Worm (Caenorhabditis elegans) whole organism, young adult: ENCODE data around the gene ncx-3.
A peak's percentile ranks its signal among the peaks of the same experiment; 100 is the strongest.

Source experiments
- B0035.1 ChIP-seq: sonication (generic microtip); optimal IDR thresholded peaks from 2 replicates; lab custom pipeline; 2016; ENCODE audit warnings: missing genetic modification characterization, mild to moderate bottlenecking, missing compliant biosample characterization, missing genotype, missing genetic modification reagents
- C06A6.2 ChIP-seq: fragments of 200-800 bp; sonication (Bioruptor generic); conservative IDR thresholded peaks from 2 replicates; pipeline ENCODE4 v1.3.6; 2022; ENCODE audit warnings: missing genetic modification characterization, missing compliant biosample characterization
- F10E7.11 ChIP-seq: sonication (generic microtip); optimal IDR thresholded peaks from 2 replicates; lab custom pipeline; 2017; ENCODE audit warnings: mild to moderate bottlenecking, missing genetic modification characterization, moderate library complexity, missing compliant biosample characterization
- F22D6.2 ChIP-seq: sonication (generic microtip); optimal IDR thresholded peaks from 2 replicates; lab custom pipeline; 2016; ENCODE audit warnings: mild to moderate bottlenecking, missing genetic modification characterization, missing compliant biosample characterization
- F23B12.7 ChIP-seq: sonication (generic microtip); optimal IDR thresholded peaks from 2 replicates; lab custom pipeline; 2017; ENCODE audit warnings: missing genetic modification characterization, mild to moderate bottlenecking, missing compliant biosample characterization, antibody characterized with exemption, moderate library complexity; ENCODE audit not compliant: insufficient read depth
- F55B11.4 ChIP-seq: sonication (generic microtip); optimal IDR thresholded peaks from 2 replicates; lab custom pipeline; 2016; ENCODE audit warnings: missing compliant biosample characterization, missing genetic modification characterization, borderline replicate concordance; ENCODE audit not compliant: insufficient read depth
- F57C9.4 ChIP-seq: sonication (generic microtip); optimal IDR thresholded peaks from 2 replicates; lab custom pipeline; 2017; ENCODE audit warnings: mild to moderate bottlenecking, missing genetic modification characterization, missing compliant biosample characterization
- K12H6.12 ChIP-seq: fragments of 200-800 bp; sonication (Bioruptor generic); optimal IDR thresholded peaks from 2 replicates; lab custom pipeline; 2018; ENCODE audit warnings: mild to moderate bottlenecking, missing genetic modification characterization, missing compliant biosample characterization
- T07F8.4 ChIP-seq: sonication (generic microtip); optimal IDR thresholded peaks from 2 replicates; lab custom pipeline; 2016; ENCODE audit warnings: mild to moderate bottlenecking, missing genetic modification characterization, moderate library complexity, missing compliant biosample characterization
- T26A5.8 ChIP-seq: sonication (generic microtip); optimal IDR thresholded peaks from 2 replicates; lab custom pipeline; 2016; ENCODE audit warnings: missing genetic modification characterization, missing compliant biosample characterization
- Y67H2A.10 ChIP-seq: fragments of 200-800 bp; sonication (Bioruptor generic); conservative IDR thresholded peaks from 2 replicates; pipeline ENCODE4 v1.3.6; 2022; ENCODE audit warnings: missing genetic modification reagents, missing genetic modification characterization, missing compliant biosample characterization
- athp-1 ChIP-seq: sonication (generic microtip); optimal IDR thresholded peaks from 2 replicates; lab custom pipeline; 2017; ENCODE audit warnings: mild to moderate bottlenecking, missing genetic modification characterization, missing compliant biosample characterization
- attf-5 ChIP-seq: fragments of 200-800 bp; sonication (Bioruptor generic); optimal IDR thresholded peaks from 2 replicates; lab custom pipeline; 2018; ENCODE audit warnings: mild to moderate bottlenecking, missing genetic modification characterization, missing compliant biosample characterization
- ceh-40 ChIP-seq: fragments of 200-800 bp; sonication (Bioruptor generic); IDR thresholded peaks from 2 replicates; pipeline ENCODE4 v1.3.6; 2022; ENCODE audit warnings: missing genetic modification characterization, missing compliant biosample characterization
- ceh-91 ChIP-seq: fragments of 200-800 bp; sonication (Bioruptor generic); IDR thresholded peaks from 2 replicates; pipeline ENCODE4 v1.3.6; 2022; ENCODE audit warnings: missing genetic modification reagents, missing genetic modification characterization, missing compliant biosample characterization
- dpff-1 ChIP-seq: sonication (generic microtip); optimal IDR thresholded peaks from 2 replicates; lab custom pipeline; 2017; ENCODE audit warnings: mild to moderate bottlenecking, missing genetic modification characterization, missing compliant biosample characterization
- fkh-3 ChIP-seq: sonication (generic microtip); optimal IDR thresholded peaks from 2 replicates; lab custom pipeline; 2016; ENCODE audit warnings: mild to moderate bottlenecking, missing genetic modification characterization, missing compliant biosample characterization
- lag-1 ChIP-seq: fragments of 200-800 bp; sonication (Bioruptor generic); IDR thresholded peaks from 2 replicates; pipeline ENCODE4 v1.3.6; 2022; ENCODE audit warnings: missing genetic modification reagents, missing genetic modification characterization, missing compliant biosample characterization
- lin-26 ChIP-seq: fragments of 200-800 bp; sonication (Bioruptor generic); IDR thresholded peaks from 2 replicates; pipeline ENCODE4 v1.3.6; 2022; ENCODE audit warnings: missing genetic modification reagents, missing genetic modification characterization, missing compliant biosample characterization
- lin-35 ChIP-seq, 3 experiments: fragments of 150-350 bp in 2 of 3; sonication (generic microtip) in 1 of 3; optimal IDR thresholded peaks; 2 replicates each; lab custom pipeline; 2014 to 2018; ENCODE audit warnings: missing biosample characterization in 3 of 3, missing genetic modification characterization in 3 of 3, missing genetic modification reagents in 3 of 3
- lin-40 ChIP-seq: sonication (generic microtip); optimal IDR thresholded peaks from 2 replicates; lab custom pipeline; 2016; ENCODE audit warnings: missing genetic modification characterization, mild to moderate bottlenecking, missing compliant biosample characterization, missing genotype, missing genetic modification reagents
- lir-1 ChIP-seq: fragments of 200-800 bp; sonication (Bioruptor generic); conservative IDR thresholded peaks from 2 replicates; pipeline ENCODE4 v1.3.6; 2022; ENCODE audit warnings: missing genetic modification reagents, missing genetic modification characterization, missing compliant biosample characterization
- lsy-27 ChIP-seq: sonication (generic microtip); optimal IDR thresholded peaks from 2 replicates; lab custom pipeline; 2017; ENCODE audit warnings: missing genetic modification characterization, mild to moderate bottlenecking, missing compliant biosample characterization, antibody characterized with exemption, missing genotype, borderline replicate concordance; ENCODE audit not compliant: insufficient read depth
- madf-3 ChIP-seq: fragments of 200-800 bp; sonication (Bioruptor generic); IDR thresholded peaks from 2 replicates; pipeline ENCODE4 v1.3.6; 2022; ENCODE audit warnings: missing genetic modification reagents, missing genetic modification characterization, missing compliant biosample characterization
- mcd-1 ChIP-seq: fragments of 200-800 bp; sonication (Bioruptor generic); IDR thresholded peaks from 2 replicates; pipeline ENCODE4 v1.3.6; 2022; ENCODE audit warnings: missing genetic modification reagents, missing genetic modification characterization, missing compliant biosample characterization
- mel-28 ChIP-seq: sonication (generic microtip); optimal IDR thresholded peaks from 2 replicates; lab custom pipeline; 2016; ENCODE audit warnings: borderline replicate concordance, mild to moderate bottlenecking, missing genetic modification characterization, missing compliant biosample characterization
- nhr-80 ChIP-seq: sonication (generic microtip); optimal IDR thresholded peaks from 2 replicates; lab custom pipeline; 2016; ENCODE audit warnings: missing genetic modification characterization, missing compliant biosample characterization
- pbrm-1 ChIP-seq: fragments of 200-800 bp; sonication (Bioruptor generic); IDR thresholded peaks from 2 replicates; pipeline ENCODE4 v1.3.6; 2022; ENCODE audit warnings: missing genetic modification reagents, missing genetic modification characterization, missing compliant biosample characterization
- rcor-1 ChIP-seq: fragments of 200-800 bp; sonication (Bioruptor generic); IDR thresholded peaks from 2 replicates; pipeline ENCODE4 v1.3.6; 2022; ENCODE audit warnings: missing genetic modification reagents, missing genetic modification characterization, missing compliant biosample characterization
- rec-8 ChIP-seq, 2 experiments: sonication (generic microtip); optimal IDR thresholded peaks; 2 replicates each; lab custom pipeline; 2016; ENCODE audit warnings: mild to moderate bottlenecking in 2 of 2, missing genetic modification characterization in 2 of 2, missing genetic modification reagents in 2 of 2, missing genotype in 2 of 2, missing biosample characterization in 1 of 2, missing compliant biosample characterization in 1 of 2, moderate library complexity in 1 of 2
- sea-2 ChIP-seq: fragments of 200-800 bp; sonication (Bioruptor generic); IDR thresholded peaks from 2 replicates; pipeline ENCODE4 v1.3.6; 2022; ENCODE audit warnings: missing genetic modification characterization, missing compliant biosample characterization
- snpc-1.1 ChIP-seq: sonication (generic microtip); optimal IDR thresholded peaks from 2 replicates; lab custom pipeline; 2017; ENCODE audit warnings: missing genetic modification characterization, mild to moderate bottlenecking, missing compliant biosample characterization, antibody characterized with exemption, moderate library complexity, missing genotype, missing genetic modification reagents; ENCODE audit not compliant: insufficient read depth
- snpc-4 ChIP-seq, 5 experiments: fragments of 150-350 bp in 1 of 5; sonication (generic microtip) in 4 of 5; optimal IDR thresholded peaks; 2 replicates each; lab custom pipeline; 2014 to 2018; ENCODE audit warnings: missing genetic modification characterization in 5 of 5, missing biosample characterization in 3 of 5, antibody characterized with exemption in 2 of 5, mild to moderate bottlenecking in 2 of 5, missing compliant biosample characterization in 2 of 5, missing genotype in 2 of 5, moderate library complexity in 2 of 5, missing genetic modification reagents in 1 of 5
- somi-1 ChIP-seq: fragments of 200-800 bp; sonication (Bioruptor generic); optimal IDR thresholded peaks from 2 replicates; lab custom pipeline; 2018; ENCODE audit warnings: mild to moderate bottlenecking, missing genetic modification characterization, missing compliant biosample characterization
- sptf-2 ChIP-seq: fragments of 200-800 bp; sonication (Bioruptor generic); optimal IDR thresholded peaks from 2 replicates; lab custom pipeline; 2018; ENCODE audit warnings: mild to moderate bottlenecking, missing genetic modification characterization, missing compliant biosample characterization
- tlf-1 ChIP-seq: fragments of 200-800 bp; sonication (Bioruptor generic); optimal IDR thresholded peaks from 2 replicates; lab custom pipeline; 2018; ENCODE audit warnings: mild to moderate bottlenecking, missing genetic modification characterization, missing compliant biosample characterization
- ztf-25 ChIP-seq: fragments of 200-800 bp; sonication (Bioruptor generic); IDR thresholded peaks from 2 replicates; pipeline ENCODE4 v1.3.6; 2022; ENCODE audit warnings: missing genetic modification reagents, missing genetic modification characterization, missing compliant biosample characterization
- ztf-28 ChIP-seq: fragments of 200-800 bp; sonication (Bioruptor generic); IDR thresholded peaks from 2 replicates; pipeline ENCODE4 v1.3.6; 2022; ENCODE audit warnings: missing genetic modification reagents, missing genetic modification characterization, missing compliant biosample characterization

The ncx-3 gene

ce11 chrIV:10737011-10737553 is 20.6 kb downstream of the ncx-3 start, which contains the start of gene grl-21 (continued):
- 0 out of 2 replicates have a peak, but pooled peaks have one; percentile 21 for TF ChIP-seq pbrm-1 (GFP tag; lab: Robert Waterston, UW)

ce11 chrIV:10738328-10738727 is 21.9 kb downstream of the ncx-3 start, which contains the start of gene ssp-34:
ssp-34 (minus strand) TSS chrIV:10738602.
- TF ChIP-seq sea-2 (GFP tag; lab: Robert Waterston, UW) (no peak), lin-40 (tag; lab: Kevin White, UChicago) (no peak), nhr-80 (tag; lab: Kevin White, UChicago) (no peak), rec-8 (tag; optimal IDR thresholded peaks at IDR 0.05; lab: Kevin White, UChicago) (no peak), rcor-1 (GFP tag; lab: Robert Waterston, UW) (no peak)
- TF ChIP-seq, all 124 proteins: peak for 0

ce11 chrIV:10744475-10744874 is 28.0 kb downstream of the ncx-3 start, which contains the start of gene T25B9.3:
T25B9.3 (plus strand) TSS chrIV:10744775.
- no peak for TF ChIP-seq F23B12.7 (tag; lab: Kevin White, UChicago)
- TF ChIP-seq F55B11.4 (tag; lab: Kevin White, UChicago): no peak
- TF ChIP-seq fkh-3 (tag; lab: Kevin White, UChicago): no peak
- TF ChIP-seq lin-26 (GFP tag; lab: Robert Waterston, UW): no peak
- no peak for TF ChIP-seq lag-1 (GFP tag; lab: Robert Waterston, UW)
- TF ChIP-seq lsy-27 (tag; lab: Kevin White, UChicago): no peak
- no peak for TF ChIP-seq mcd-1 (GFP tag; lab: Robert Waterston, UW)
- no peak for TF ChIP-seq C06A6.2 (GFP tag; lab: Robert Waterston, UW)

DNA sequence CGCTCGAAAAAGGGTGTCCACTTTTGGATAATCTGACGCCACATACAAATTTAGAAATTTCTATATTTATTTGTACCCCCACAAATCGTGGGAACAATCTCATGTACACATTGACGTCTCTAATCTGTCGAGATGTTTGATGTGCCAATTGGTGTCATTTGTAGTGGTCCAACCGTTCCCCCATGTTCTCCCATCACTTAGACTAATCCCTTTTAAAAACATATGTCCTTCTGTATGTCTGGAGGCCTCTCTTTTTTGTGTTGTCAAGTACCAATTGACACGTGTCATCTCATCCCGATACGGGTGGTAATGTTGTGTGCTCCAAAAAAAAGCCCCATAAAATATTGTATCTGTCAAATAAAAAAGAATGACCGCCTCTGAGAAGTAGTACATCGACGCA is 28.9 kb downstream of the ncx-3 start:
- TF ChIP-seq lir-1 (GFP tag; lab: Robert Waterston, UW): no peak
- TF ChIP-seq F23B12.7 (tag; lab: Kevin White, UChicago): no peak
- TF ChIP-seq madf-3: no peak
- TF ChIP-seq tlf-1 (GFP tag; lab: Kevin White, UChicago): no peak
- TF ChIP-seq ztf-25 (GFP tag; lab: Robert Waterston, UW): no peak
- no peak for TF ChIP-seq lin-35 (GFP tag; optimal IDR thresholded peaks at IDR 0.05; lab: Kevin White, UChicago)
- no peak for TF ChIP-seq athp-1 (tag; lab: Kevin White, UChicago)
- TF ChIP-seq snpc-4 (GFP tag; optimal IDR thresholded peaks at IDR 0.05; lab: Kevin White, UChicago): no peak
- TF ChIP-seq snpc-4 (tag; optimal IDR thresholded peaks at IDR 0.05; lab: Kevin White, UChicago): no peak
- TF ChIP-seq T07F8.4: no peak
- TF ChIP-seq fkh-3 (tag; lab: Kevin White, UChicago): no peak
- no peak for TF ChIP-seq T26A5.8 (tag; lab: Kevin White, UChicago)
- TF ChIP-seq, all 124 proteins: peak for 0

DNA sequence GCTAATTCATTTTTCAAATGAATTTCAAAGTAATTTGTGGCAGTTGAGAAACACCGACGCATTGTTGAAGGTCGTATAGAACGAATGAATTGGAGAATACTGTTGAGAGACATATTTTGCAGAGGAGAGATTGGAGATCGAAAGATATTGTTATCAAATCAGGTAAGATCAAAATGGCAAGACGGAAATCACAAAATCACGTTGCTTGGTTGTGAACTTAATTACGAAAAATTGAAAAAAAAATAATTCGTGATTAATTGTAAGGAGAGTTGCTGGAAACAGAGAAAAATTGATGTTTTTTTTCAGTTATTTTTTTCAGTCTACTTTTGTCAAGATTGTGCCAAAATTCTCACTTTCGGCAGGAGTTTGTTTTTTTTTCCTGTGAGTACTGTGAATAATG is 33.6 kb downstream of the ncx-3 start, which contains the start of gene T25B9.1:
T25B9.1 (minus strand) TSS at position 101 of the 400 bp plus-strand sequence.
- no peak for TF ChIP-seq rcor-1 (GFP tag; lab: Robert Waterston, UW)
- no peak for TF ChIP-seq F22D6.2 (tag; lab: Kevin White, UChicago)
- TF ChIP-seq ztf-28: no peak
- TF ChIP-seq lsy-27 (tag; lab: Kevin White, UChicago): no peak
- TF ChIP-seq F10E7.11: no peak
- no peak for TF ChIP-seq attf-5
- TF ChIP-seq somi-1 (GFP tag; lab: Kevin White, UChicago): no peak
- TF ChIP-seq sptf-2: no peak
- TF ChIP-seq B0035.1 (tag; lab: Kevin White, UChicago): no peak
- TF ChIP-seq F57C9.4: no peak
- no peak for TF ChIP-seq ceh-91 (GFP tag; lab: Robert Waterston, UW)
- no peak for TF ChIP-seq dpff-1 (tag; lab: Kevin White, UChicago)
- no peak for TF ChIP-seq T07F8.4
- no peak for TF ChIP-seq Y67H2A.10 (GFP tag; lab: Robert Waterston, UW)
- TF ChIP-seq snpc-1.1 (tag; lab: Kevin White, UChicago): no peak
- no peak for TF ChIP-seq ceh-40
- TF ChIP-seq K12H6.12 (tag; lab: Kevin White, UChicago): no peak
- no peak for TF ChIP-seq mel-28 (tag; lab: Kevin White, UChicago)
